Fruit fly (Drosophila melanogaster) whole organism, embryonic: ENCODE results near the gene CG12182.
A peak's percentile ranks its signal among the peaks of the same experiment; 100 is the strongest.

ENCODE experiments used
- Ada2b ChIP-seq: fragments of 200-800 bp; sonication (Bioruptor generic); IDR thresholded peaks from 2 replicates; pipeline ENCODE4 v1.3.6; 2022; ENCODE audit warnings: missing biosample characterization, missing genetic modification characterization
- Antp ChIP-seq: fragments of 200-800 bp; sonication (Bioruptor generic); optimal IDR thresholded peaks from 3 replicates; lab custom pipeline; 2016; ENCODE audit warnings: missing biosample characterization, missing genetic modification characterization
- CG10979 ChIP-seq: fragments of 200-800 bp; sonication (Bioruptor generic); optimal IDR thresholded peaks from 2 replicates; lab custom pipeline; 2018; ENCODE audit warnings: missing biosample characterization, mild to moderate bottlenecking, missing genetic modification characterization, moderate library complexity
- CG11504 ChIP-seq: fragments of 200-800 bp; sonication (Bioruptor generic); optimal IDR thresholded peaks from 3 replicates; lab custom pipeline; 2019; ENCODE audit warnings: missing biosample characterization, mild to moderate bottlenecking, missing genetic modification characterization, moderate library complexity
- CG13296 ChIP-seq: fragments of 200-800 bp; sonication (Bioruptor generic); optimal IDR thresholded peaks from 3 replicates; lab custom pipeline; 2018; ENCODE audit warnings: missing biosample characterization, mild to moderate bottlenecking, missing genetic modification characterization
- CG14014 ChIP-seq: fragments of 200-800 bp; sonication (Bioruptor generic); IDR thresholded peaks from 2 replicates; pipeline ENCODE4 v1.3.6; 2022; ENCODE audit warnings: missing biosample characterization, missing genetic modification characterization
- CG17361 ChIP-seq: fragments of 200-800 bp; sonication (Bioruptor generic); IDR thresholded peaks from 3 replicates; pipeline ENCODE4 v1.3.6; 2022; ENCODE audit warnings: missing biosample characterization, missing genetic modification characterization
- CG17912 ChIP-seq: fragments of 200-800 bp; sonication (Bioruptor generic); optimal IDR thresholded peaks from 2 replicates; lab custom pipeline; 2018; ENCODE audit warnings: missing biosample characterization, mild to moderate bottlenecking, missing genetic modification characterization
- CG18262 ChIP-seq: fragments of 200-800 bp; optimal IDR thresholded peaks from 3 replicates; lab custom pipeline; 2019; ENCODE audit warnings: missing biosample characterization, mild to moderate bottlenecking, missing genetic modification characterization, moderate library complexity
- CG2120 ChIP-seq: fragments of 200-800 bp; sonication (Bioruptor generic); optimal IDR thresholded peaks from 3 replicates; lab custom pipeline; 2016; ENCODE audit warnings: missing biosample characterization, missing genetic modification characterization
- CG2712 ChIP-seq: fragments of 200-800 bp; optimal IDR thresholded peaks from 3 replicates; lab custom pipeline; 2019; ENCODE audit warnings: missing biosample characterization, mild to moderate bottlenecking, missing genetic modification characterization, moderate library complexity
- CG3407 ChIP-seq: fragments of 200-800 bp; sonication (Bioruptor generic); optimal IDR thresholded peaks from 2 replicates; lab custom pipeline; 2018; ENCODE audit warnings: missing biosample characterization, mild to moderate bottlenecking, missing genetic modification characterization
- CG4282 ChIP-seq: fragments of 200-800 bp; sonication (Bioruptor generic); optimal IDR thresholded peaks from 2 replicates; lab custom pipeline; 2016; ENCODE audit warnings: missing biosample characterization, missing genetic modification characterization
- CG4820 ChIP-seq: fragments of 200-800 bp; sonication (Bioruptor generic); optimal IDR thresholded peaks from 3 replicates; lab custom pipeline; 2016; ENCODE audit warnings: missing biosample characterization, missing genetic modification characterization
- CG5180 ChIP-seq: fragments of 200-800 bp; sonication (Bioruptor generic); optimal IDR thresholded peaks from 3 replicates; lab custom pipeline; 2017; ENCODE audit warnings: missing biosample characterization, missing genetic modification characterization, mild to moderate bottlenecking, moderate library complexity, missing genetic modification reagents
- CG6791 ChIP-seq: fragments of 200-800 bp; sonication (Bioruptor generic); IDR thresholded peaks from 3 replicates; pipeline ENCODE4 v1.3.6; 2022; ENCODE audit warnings: missing biosample characterization, missing genetic modification characterization; ENCODE audit not compliant: partially characterized antibody
- CG7372 ChIP-seq: fragments of 200-800 bp; sonication (Bioruptor generic); IDR thresholded peaks from 2 replicates; pipeline ENCODE4 v1.3.6; 2022; ENCODE audit warnings: missing biosample characterization, missing genetic modification characterization
- CG7556 ChIP-seq: fragments of 200-800 bp; sonication (Bioruptor generic); optimal IDR thresholded peaks from 2 replicates; lab custom pipeline; 2017; ENCODE audit warnings: missing biosample characterization, mild to moderate bottlenecking, missing genetic modification characterization
- CG7786 ChIP-seq: fragments of 200-800 bp; sonication (Bioruptor generic); optimal IDR thresholded peaks from 2 replicates; lab custom pipeline; 2016; ENCODE audit warnings: missing biosample characterization, missing genetic modification characterization
- CG8478 ChIP-seq: fragments of >200 bp; optimal IDR thresholded peaks from 2 replicates; lab custom pipeline; 2018
- CG8944 ChIP-seq: fragments of 200-800 bp; sonication (Bioruptor generic); optimal IDR thresholded peaks from 3 replicates; lab custom pipeline; 2016; ENCODE audit warnings: missing biosample characterization, missing genetic modification characterization
- CHES-1-like ChIP-seq: fragments of 200-800 bp; sonication (Bioruptor generic); optimal IDR thresholded peaks from 2 replicates; lab custom pipeline; 2016; ENCODE audit warnings: missing biosample characterization, missing genetic modification characterization
- Dbx ChIP-seq: fragments of 200-800 bp; sonication (Bioruptor generic); IDR thresholded peaks from 3 replicates; pipeline ENCODE4 v1.3.6; 2022; ENCODE audit warnings: missing biosample characterization, missing genetic modification characterization
- Dfd ChIP-seq, 2 experiments: fragments of >200 bp; optimal IDR thresholded peaks; 2 replicates each; lab custom pipeline; 2017; ENCODE audit warnings: missing biosample characterization in 2 of 2, missing genetic modification characterization in 2 of 2
- Dip3 ChIP-seq: fragments of 200-800 bp; sonication (Bioruptor generic); optimal IDR thresholded peaks from 3 replicates; lab custom pipeline; 2016; ENCODE audit warnings: missing biosample characterization, missing genetic modification characterization
- Dref ChIP-seq: fragments of 200-800 bp; sonication (Bioruptor generic); IDR thresholded peaks from 2 replicates; pipeline ENCODE4 v1.3.6; 2022; ENCODE audit warnings: missing biosample characterization, missing genetic modification characterization
- Fer2 ChIP-seq: fragments of 200-800 bp; sonication (Bioruptor generic); optimal IDR thresholded peaks from 2 replicates; lab custom pipeline; 2018; ENCODE audit warnings: missing biosample characterization, mild to moderate bottlenecking, missing genetic modification characterization, moderate library complexity
- Hmr ChIP-seq: fragments of 200-800 bp; sonication (Bioruptor generic); optimal IDR thresholded peaks from 3 replicates; lab custom pipeline; 2017; ENCODE audit warnings: mild to moderate bottlenecking, missing biosample characterization, missing genetic modification reagents, missing genetic modification characterization
- Kr ChIP-seq: fragments of 200-800 bp; sonication (Bioruptor generic); optimal IDR thresholded peaks from 2 replicates; lab custom pipeline; 2017; ENCODE audit warnings: missing biosample characterization, mild to moderate bottlenecking, missing genetic modification characterization
- Med ChIP-seq: fragments of 200-800 bp; sonication (Bioruptor generic); peaks from one replicate; lab custom pipeline; 2016; ENCODE audit warnings: missing biosample characterization, missing genetic modification characterization, mild to moderate bottlenecking, inconsistent platforms, moderate library complexity
- Mes4 ChIP-seq: fragments of 200-800 bp; sonication (Bioruptor generic); optimal IDR thresholded peaks from 2 replicates; lab custom pipeline; 2016; ENCODE audit warnings: missing biosample characterization, missing genetic modification characterization
- Pdp1 ChIP-seq, 2 experiments: fragments of 200-800 bp; sonication (Bioruptor generic); optimal IDR thresholded peaks; 3 replicates each; lab custom pipeline; 2016; ENCODE audit warnings: missing biosample characterization in 2 of 2, missing genetic modification characterization in 2 of 2, mild to moderate bottlenecking in 1 of 2, moderate library complexity in 1 of 2
- Xbp1 ChIP-seq: fragments of 200-800 bp; sonication (Bioruptor generic); optimal IDR thresholded peaks from 3 replicates; lab custom pipeline; 2016; ENCODE audit warnings: missing biosample characterization, mild to moderate bottlenecking, missing genetic modification characterization
- ara ChIP-seq: fragments of 200-800 bp; sonication (Bioruptor generic); IDR thresholded peaks from 2 replicates; pipeline ENCODE4 v1.3.6; 2022; ENCODE audit warnings: missing biosample characterization, missing genetic modification characterization
- crp ChIP-seq, 2 experiments: fragments of 200-800 bp; sonication (Bioruptor generic); optimal IDR thresholded peaks; 2 replicates in 1 of 2; 3 replicates in 1 of 2; lab custom pipeline; 2017; ENCODE audit warnings: missing biosample characterization in 2 of 2, missing genetic modification characterization in 2 of 2, mild to moderate bottlenecking in 1 of 2, moderate library complexity in 1 of 2
- dmrt11E ChIP-seq: fragments of 200-800 bp; sonication (Bioruptor generic); optimal IDR thresholded peaks from 3 replicates; lab custom pipeline; 2018; ENCODE audit warnings: missing biosample characterization, mild to moderate bottlenecking, missing genetic modification characterization, moderate library complexity
- ems ChIP-seq: fragments of 200-800 bp; sonication (Bioruptor generic); optimal IDR thresholded peaks from 3 replicates; lab custom pipeline; 2016; ENCODE audit warnings: missing biosample characterization, missing genetic modification characterization
- ewg ChIP-seq: fragments of 200-800 bp; sonication (Bioruptor generic); optimal IDR thresholded peaks from 3 replicates; lab custom pipeline; 2017; ENCODE audit warnings: mild to moderate bottlenecking, missing biosample characterization, missing genetic modification reagents, missing genetic modification characterization
- gcm2 ChIP-seq: fragments of 200-800 bp; sonication (Bioruptor generic); optimal IDR thresholded peaks from 2 replicates; lab custom pipeline; 2016; ENCODE audit warnings: missing biosample characterization, missing genetic modification characterization
- jing ChIP-seq: fragments of 200-800 bp; sonication (Bioruptor generic); optimal IDR thresholded peaks from 2 replicates; lab custom pipeline; 2018; ENCODE audit warnings: missing biosample characterization, mild to moderate bottlenecking, missing genetic modification characterization
- lilli ChIP-seq: fragments of 200-800 bp; sonication (Bioruptor generic); optimal IDR thresholded peaks from 3 replicates; lab custom pipeline; 2016; ENCODE audit warnings: missing biosample characterization, missing genetic modification characterization
- pros ChIP-seq: fragments of 200-800 bp; sonication (Bioruptor generic); optimal IDR thresholded peaks from 3 replicates; lab custom pipeline; 2019; ENCODE audit warnings: missing biosample characterization, mild to moderate bottlenecking, missing genetic modification characterization, moderate library complexity
- row ChIP-seq: fragments of 200-800 bp; sonication (Bioruptor generic); IDR thresholded peaks from 3 replicates; pipeline ENCODE4 v1.3.6; 2022; ENCODE audit warnings: missing biosample characterization, missing genetic modification characterization
- schlank ChIP-seq: fragments of 200-800 bp; sonication (Bioruptor generic); optimal IDR thresholded peaks from 2 replicates; lab custom pipeline; 2018; ENCODE audit warnings: missing biosample characterization, mild to moderate bottlenecking, missing genetic modification characterization
- stc ChIP-seq: fragments of 200-800 bp; sonication (Bioruptor generic); IDR thresholded peaks from 2 replicates; pipeline ENCODE4 v1.3.6; 2022; ENCODE audit warnings: missing biosample characterization, missing genetic modification characterization
- tll ChIP-seq, 2 experiments: fragments of 200-800 bp in 1 of 2; fragments of >200 bp in 1 of 2; sonication (Bioruptor generic) in 1 of 2; optimal IDR thresholded peaks; 2 replicates each; lab custom pipeline; 2017 to 2019; ENCODE audit warnings: missing biosample characterization in 2 of 2, missing genetic modification characterization in 2 of 2, mild to moderate bottlenecking in 1 of 2, moderate library complexity in 1 of 2
- zen ChIP-seq: fragments of 200-800 bp; sonication (Bioruptor generic); optimal IDR thresholded peaks from 3 replicates; lab custom pipeline; 2018; ENCODE audit warnings: missing biosample characterization, mild to moderate bottlenecking, missing genetic modification characterization, moderate library complexity

Gene CG12182

DNA sequence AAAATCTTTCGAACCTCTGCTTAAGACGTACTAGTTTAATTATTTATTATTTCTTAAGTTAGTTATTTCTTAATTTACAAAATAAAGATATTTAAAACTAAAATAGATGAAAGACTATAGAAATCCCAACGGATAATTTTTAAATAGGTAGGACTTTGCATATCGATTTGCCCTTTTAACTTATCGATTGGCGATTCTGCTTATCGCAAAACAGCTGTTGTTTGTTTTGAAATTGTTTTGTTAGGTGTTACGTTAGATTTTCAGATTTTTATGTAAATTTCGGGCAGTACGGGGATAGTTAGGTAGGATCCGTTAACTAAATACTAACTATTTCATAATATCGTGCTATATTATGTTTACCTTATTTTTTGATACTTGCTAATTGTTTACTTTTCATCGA lies 765 bp upstream of the CG12182 start, which contains the start of gene CG16986 (continued):
- no peak for TF ChIP-seq CG4282

DNA sequence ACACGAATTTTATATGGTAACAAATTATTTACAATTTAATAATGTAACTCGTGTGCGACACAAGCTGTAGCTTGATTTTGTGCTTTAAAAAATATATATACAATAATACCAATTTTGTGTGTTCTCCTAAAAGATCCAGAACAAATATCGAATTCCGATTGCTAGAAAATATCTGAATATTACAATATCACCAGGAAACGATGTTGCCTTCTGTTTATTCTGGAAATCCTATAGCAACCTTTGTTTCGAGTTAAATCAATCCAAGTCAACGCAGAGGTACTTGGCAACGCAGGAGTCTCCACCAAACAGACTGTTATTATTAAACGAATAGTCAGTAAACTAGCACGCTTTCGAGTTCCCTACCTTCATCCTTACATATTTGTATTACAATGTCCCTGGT lies 3.9 kb downstream of the CG12182 start, which contains the start of gene CG16984:
Gene CG16984, plus strand, starts transcription at position 301 of the 400 bp plus-strand sequence.
- no peak for TF ChIP-seq Dref (GFP tag; lab: Robert Waterston, UW)
- TF ChIP-seq Med: no peak
- no peak for TF ChIP-seq CG7556 (GFP tag; lab: Kevin White, UChicago)
- no peak for TF ChIP-seq tll (GFP tag; optimal IDR thresholded peaks at IDR 0.05; lab: Kevin White, UChicago)
- no peak for TF ChIP-seq CG8478
- no peak for TF ChIP-seq schlank

DNA sequence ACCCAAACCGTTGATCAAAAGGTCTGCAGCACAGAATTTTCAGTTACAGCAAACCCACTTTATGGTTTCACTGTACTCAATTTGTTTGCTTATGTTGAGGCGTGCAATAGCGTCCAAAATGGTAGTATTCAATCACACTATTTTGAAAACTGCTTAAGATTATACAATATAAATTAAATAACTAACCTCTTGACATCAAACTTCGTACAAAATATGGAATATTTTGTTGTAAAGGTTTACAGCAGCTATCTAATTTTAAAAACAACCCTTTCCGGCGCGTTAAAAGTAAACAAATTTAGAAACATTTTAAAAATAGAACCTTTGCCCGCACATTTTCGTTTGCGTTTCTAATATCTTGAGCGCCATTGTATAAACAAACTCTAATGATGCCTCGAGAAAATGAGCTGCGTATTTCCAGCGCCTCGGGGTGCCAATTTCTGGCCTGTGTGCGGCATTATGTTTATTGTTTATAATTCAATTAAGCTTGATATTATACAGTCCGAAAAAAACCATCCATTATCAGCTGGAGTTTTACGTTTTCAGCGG lies 8.5 kb downstream of the CG12182 start:
- TF ChIP-seq Ada2b (GFP tag; lab: Robert Waterston, UW) (peak; percentile 8; the same call in 1 of the 2 replicates), CG2712 (peak; percentile 40), Hmr (GFP tag; lab: Kevin White, UChicago) (no peak), Dbx (GFP tag; lab: Robert Waterston, UW) (0 out of 3 replicates have a peak, but pooled peaks have one; percentile 1), lilli (GFP tag; lab: Kevin White, UChicago) (no peak), Kr (GFP tag; lab: Kevin White, UChicago) (peak; percentile 57), Mes4 (GFP tag; lab: Kevin White, UChicago) (peak; percentile 25), CG17912 (GFP tag; lab: Kevin White, UChicago) (no peak), CG11504 (tag; lab: Kevin White, UChicago) (peak; percentile 19), gcm2 (GFP tag; lab: Kevin White, UChicago) (peak; percentile 10), CG13296 (no peak), dmrt11E (tag; lab: Kevin White, UChicago) (no peak), Dfd (GFP tag; optimal IDR thresholded peaks at IDR 0.05; lab: Kevin White, UChicago) (no peak), crp (GFP tag; optimal IDR thresholded peaks at IDR 0.05; lab: Kevin White, UChicago) (peak in 1 of 2 experiments; percentile 61), CG2120 (peak; percentile 4), CG6791 (GFP tag; lab: Robert Waterston, UW) (no peak), ems (no peak), pros (GFP tag; lab: Kevin White, UChicago) (peak; percentile 19), row (GFP tag; lab: Robert Waterston, UW) (0 out of 3 replicates have a peak, but pooled peaks have one; percentile 5), zen (tag; lab: Kevin White, UChicago) (peak; percentile 13), CG5180 (GFP tag; lab: Kevin White, UChicago) (no peak), CG7372 (GFP tag; lab: Robert Waterston, UW) (no peak), CG3407 (GFP tag; lab: Kevin White, UChicago) (no peak), CG8944 (GFP tag; lab: Kevin White, UChicago) (no peak), jing (GFP tag; lab: Kevin White, UChicago) (no peak), Antp (GFP tag; lab: Kevin White, UChicago) (peak; percentile 5), CG7786 (no peak), CHES-1-like (peak; percentile 13), ewg (no peak), Fer2 (tag; lab: Kevin White, UChicago) (no peak), CG10979 (peak; percentile 13), stc (GFP tag; lab: Robert Waterston, UW) (0 out of 2 replicates have a peak, but pooled peaks have one; percentile 13), Xbp1 (GFP tag; lab: Kevin White, UChicago) (no peak), CG14014 (GFP tag; lab: Robert Waterston, UW) (no peak), Dip3 (GFP tag; lab: Kevin White, UChicago) (no peak), CG4820 (GFP tag; lab: Kevin White, UChicago) (no peak), CG17361 (peak; percentile 73; the same call in 2 of the 3 replicates), Pdp1 (GFP tag; optimal IDR thresholded peaks at IDR 0.05; lab: Kevin White, UChicago) (peak in 1 of 2 experiments; percentile 27), CG18262 (tag; lab: Kevin White, UChicago) (peak; percentile 68), ara (GFP tag; lab: Robert Waterston, UW) (peak; percentile 26; the same call in 1 of the 2 replicates)
